Worm (Caenorhabditis elegans): Measurements from ENCODE around the gene W01H2.2.

The W01H2.2 gene

ce11 chrX:4245124-4245523 lies 26.9 kb upstream of the W01H2.2 start (continued):
- TF ChIP-seq lin-35 (GFP tag; optimal IDR thresholded peaks at IDR 0.05) (no peak), aptf-2 (GFP tag; conservative IDR thresholded peaks at IDR 0.05) (no peak), ceh-27 (GFP tag; optimal IDR thresholded peaks at IDR 0.05) (no peak), lin-26 (GFP tag; IDR thresholded peaks at IDR 0.05) (peak; percentile 33; the same call in 1 of the 2 replicates), xnd-1 (tag; optimal IDR thresholded peaks at IDR 0.05) (no peak), atf-7 (tag; optimal IDR thresholded peaks at IDR 0.05) (peak; percentile 49), F57C9.4 (tag; optimal IDR thresholded peaks at IDR 0.05) (no peak), mel-28 (tag; optimal IDR thresholded peaks at IDR 0.05; ENCODE audit: borderline replicate concordance) (no peak), ceh-58 (GFP tag; IDR thresholded peaks at IDR 0.05) (no peak), nhr-80 (tag; optimal IDR thresholded peaks at IDR 0.05) (peak; percentile 87)

ce11 chrX:4244489-4245123 lies 26.3 kb upstream of the W01H2.2 start:
- TF ChIP-seq Y53G8AR.9 (GFP tag; conservative IDR thresholded peaks at IDR 0.05) (0 out of 2 replicates have a peak, but pooled peaks have one; percentile 35), lin-35 (GFP tag; optimal IDR thresholded peaks at IDR 0.05) (no peak)

ce11 chrX:4238971-4239370 lies 20.7 kb upstream of the W01H2.2 start:
- TF ChIP-seq die-1 (tag; optimal IDR thresholded peaks at IDR 0.05) (no peak), nfya-2 (GFP tag; IDR thresholded peaks at IDR 0.05) (no peak), F57A8.1 (GFP tag; optimal IDR thresholded peaks at IDR 0.05) (no peak), madf-10 (tag; optimal IDR thresholded peaks at IDR 0.05) (no peak), dpl-1 (GFP tag; optimal IDR thresholded peaks at IDR 0.05) (no peak), repo-1 (tag; optimal IDR thresholded peaks at IDR 0.05) (no peak)

- no peak for TF ChIP-seq B0019.2 (GFP tag; conservative IDR thresholded peaks at IDR 0.05)
These were observed 17.5 kb upstream of the W01H2.2 start, which contains the start of gene rab-37 for ce11 chrX:4235752-4236151. TSS of gene rab-37 (minus strand) at chrX:4235852.

ce11 chrX:4222779-4223387 lies 4.6 kb upstream of the W01H2.2 start:
- no peak for TF ChIP-seq nhr-179 (tag; optimal IDR thresholded peaks at IDR 0.05)
- TF ChIP-seq gei-17 (GFP tag; optimal IDR thresholded peaks at IDR 0.05) = peak; percentile 89
- peak; percentile 65; the same call in 1 of the 2 replicates for TF ChIP-seq egl-18 (GFP tag; IDR thresholded peaks at IDR 0.05)
- no peak for TF ChIP-seq athp-1 (tag; optimal IDR thresholded peaks at IDR 0.05)
- TF ChIP-seq nhr-120 (GFP tag; IDR thresholded peaks at IDR 0.05) = no peak
- peak; percentile 96 for TF ChIP-seq lin-40 (tag; optimal IDR thresholded peaks at IDR 0.05)
- no peak for TF ChIP-seq F37B4.10 (GFP tag; IDR thresholded peaks at IDR 0.05)
- TF ChIP-seq ZK185.1 (tag; optimal IDR thresholded peaks at IDR 0.05; ENCODE audit: poor library complexity, severe bottlenecking) = peak; percentile 25
- TF ChIP-seq ztf-26 (tag; optimal IDR thresholded peaks at IDR 0.05) = peak; percentile 83
- peak; percentile 60 for TF ChIP-seq dpff-1 (tag; optimal IDR thresholded peaks at IDR 0.05)
- TF ChIP-seq akir-1 (GFP tag; optimal IDR thresholded peaks at IDR 0.05) = peak; percentile 71
- peak; percentile 48 for TF ChIP-seq somi-1 (GFP tag; optimal IDR thresholded peaks at IDR 0.05)
- peak; percentile 60 for TF ChIP-seq tlf-1 (GFP tag; optimal IDR thresholded peaks at IDR 0.05)
- peak; percentile 20; the same call in 1 of the 2 replicates for TF ChIP-seq pbrm-1 (GFP tag; IDR thresholded peaks at IDR 0.05)
- peak; percentile 86 for TF ChIP-seq chd-7 (tag; optimal IDR thresholded peaks at IDR 0.05)
- TF ChIP-seq nfyb-1 (GFP tag; IDR thresholded peaks at IDR 0.05) = peak; percentile 78
- TF ChIP-seq ceh-27 (GFP tag; optimal IDR thresholded peaks at IDR 0.05) = peak; percentile 1
- peak; percentile 25 for TF ChIP-seq die-1 (tag; optimal IDR thresholded peaks at IDR 0.05)
- TF ChIP-seq cebp-1 (GFP tag; IDR thresholded peaks at IDR 0.05) = 0 out of 2 replicates have a peak, but pooled peaks have one; percentile 27
- TF ChIP-seq cebp-1 (tag; optimal IDR thresholded peaks at IDR 0.05) = peak; percentile 86
- TF ChIP-seq K12H6.12 (tag; optimal IDR thresholded peaks at IDR 0.05) = peak; percentile 44
- peak; percentile 45 for TF ChIP-seq F10E7.11 (tag; optimal IDR thresholded peaks at IDR 0.05)
- peak; percentile 35 for TF ChIP-seq lin-54 (GFP tag; optimal IDR thresholded peaks at IDR 0.05)
- TF ChIP-seq B0336.3 (GFP tag; IDR thresholded peaks at IDR 0.05) = peak; percentile 94
- peak; percentile 44 to 82 for TF ChIP-seq let-607 (tag; optimal IDR thresholded peaks at IDR 0.05)
